Worm (Caenorhabditis elegans) whole organism, young adult: Measurements from ENCODE around the gene zipt-15.

Experiments used
- B0019.2 ChIP-seq: fragments of 200-800 bp; sonication (Bioruptor generic); conservative IDR thresholded peaks from 2 replicates; pipeline ENCODE4 v1.3.6; 2022; ENCODE audit warnings: missing genetic modification reagents, missing genetic modification characterization, missing compliant biosample characterization
- F55B11.4 ChIP-seq: sonication (generic microtip); optimal IDR thresholded peaks from 2 replicates; lab custom pipeline; 2016; ENCODE audit warnings: missing compliant biosample characterization, missing genetic modification characterization, borderline replicate concordance; ENCODE audit not compliant: insufficient read depth
- Y67H2A.10 ChIP-seq: fragments of 200-800 bp; sonication (Bioruptor generic); conservative IDR thresholded peaks from 2 replicates; pipeline ENCODE4 v1.3.6; 2022; ENCODE audit warnings: missing genetic modification reagents, missing genetic modification characterization, missing compliant biosample characterization
- Y95B8A.8 ChIP-seq: fragments of 200-800 bp; sonication (Bioruptor generic); IDR thresholded peaks from 2 replicates; pipeline ENCODE4 v1.3.6; 2022; ENCODE audit warnings: missing genetic modification reagents, missing genetic modification characterization, missing compliant biosample characterization
- athp-1 ChIP-seq: sonication (generic microtip); optimal IDR thresholded peaks from 2 replicates; lab custom pipeline; 2017; ENCODE audit warnings: mild to moderate bottlenecking, missing genetic modification characterization, missing compliant biosample characterization
- ets-4 ChIP-seq: fragments of 200-800 bp; sonication (Bioruptor generic); optimal IDR thresholded peaks from 2 replicates; lab custom pipeline; 2018; ENCODE audit warnings: mild to moderate bottlenecking, missing genetic modification characterization, missing compliant biosample characterization
- hmg-1.2 ChIP-seq: fragments of 200-800 bp; sonication (Bioruptor generic); IDR thresholded peaks from 2 replicates; pipeline ENCODE4 v1.3.6; 2022; ENCODE audit warnings: missing genetic modification reagents, missing genetic modification characterization, missing compliant biosample characterization
- mxl-1 ChIP-seq: sonication (generic microtip); optimal IDR thresholded peaks from 2 replicates; lab custom pipeline; 2016; ENCODE audit warnings: missing genetic modification characterization, missing compliant biosample characterization
- nfyb-1 ChIP-seq: fragments of 200-800 bp; sonication (Bioruptor generic); IDR thresholded peaks from 2 replicates; pipeline ENCODE4 v1.3.6; 2022; ENCODE audit warnings: missing genetic modification reagents, missing genetic modification characterization, missing compliant biosample characterization
- nhr-179 ChIP-seq: sonication (generic microtip); optimal IDR thresholded peaks from 2 replicates; lab custom pipeline; 2016; ENCODE audit warnings: mild to moderate bottlenecking, missing genetic modification characterization, missing compliant biosample characterization
- nhr-90 ChIP-seq: sonication (generic microtip); optimal IDR thresholded peaks from 2 replicates; lab custom pipeline; 2016; ENCODE audit warnings: missing genotype, mild to moderate bottlenecking, missing genetic modification characterization, missing compliant biosample characterization
- pha-4 ChIP-seq: fragments of 150-350 bp; sonication (generic microtip); optimal IDR thresholded peaks from 2 replicates; lab custom pipeline; 2014; ENCODE audit warnings: missing biosample characterization, missing genetic modification reagents, missing genetic modification characterization
- unc-62 ChIP-seq: fragments of 150-350 bp; optimal IDR thresholded peaks from 2 replicates; lab custom pipeline; 2014; ENCODE audit warnings: missing biosample characterization, missing genetic modification reagents, missing genetic modification characterization
- zfh-2 ChIP-seq: fragments of 200-800 bp; sonication (Bioruptor generic); conservative IDR thresholded peaks from 2 replicates; pipeline ENCODE4 v1.3.6; 2022; ENCODE audit warnings: missing genetic modification reagents, missing genetic modification characterization, missing compliant biosample characterization

ce11 chrIV:829691-830090 is 4.9 kb upstream of the zipt-15 start:
- no peak for TF ChIP-seq athp-1 (tag; lab: Kevin White, UChicago)
- TF ChIP-seq nhr-90 (tag; lab: Kevin White, UChicago), result no peak
- no peak for TF ChIP-seq nhr-179 (tag; lab: Kevin White, UChicago)
- TF ChIP-seq mxl-1 (tag; lab: Kevin White, UChicago), result no peak
- TF ChIP-seq unc-62, result no peak
- no peak for TF ChIP-seq F55B11.4 (tag; lab: Kevin White, UChicago)
- no peak for TF ChIP-seq hmg-1.2 (GFP tag; lab: Robert Waterston, UW)
- no peak for TF ChIP-seq zfh-2 (GFP tag; lab: Robert Waterston, UW)
- TF ChIP-seq pha-4, result no peak
- no peak for TF ChIP-seq Y95B8A.8
- TF ChIP-seq nfyb-1, result no peak
- TF ChIP-seq ets-4 (GFP tag; lab: Kevin White, UChicago), result no peak
- TF ChIP-seq B0019.2 (GFP tag; lab: Robert Waterston, UW), result no peak
- TF ChIP-seq Y67H2A.10 (GFP tag; lab: Robert Waterston, UW), result no peak
